Worm (Caenorhabditis elegans) whole organism, L1 larva: Measurements from ENCODE around the gene his-61.
A peak's percentile ranks its signal among the peaks of the same experiment; 100 is the strongest.

ENCODE experiments used
- C04F5.9 ChIP-seq: sonication (generic microtip); optimal IDR thresholded peaks from 2 replicates; lab custom pipeline; 2016; ENCODE audit warnings: missing genetic modification characterization, missing compliant biosample characterization
- C34B4.2 ChIP-seq: sonication (generic microtip); optimal IDR thresholded peaks from 2 replicates; lab custom pipeline; 2017; ENCODE audit warnings: mild to moderate bottlenecking, missing genetic modification characterization, missing compliant biosample characterization
- Y116A8C.19 ChIP-seq: sonication (generic microtip); optimal IDR thresholded peaks from 2 replicates; lab custom pipeline; 2016; ENCODE audit warnings: missing compliant biosample characterization, missing genetic modification characterization, borderline replicate concordance
- alr-1 ChIP-seq: fragments of 200-800 bp; sonication (Bioruptor generic); optimal IDR thresholded peaks from 2 replicates; lab custom pipeline; 2018; ENCODE audit warnings: borderline replicate concordance, mild to moderate bottlenecking, missing genetic modification characterization, missing compliant biosample characterization
- aly-2 ChIP-seq: fragments of 150-350 bp; optimal IDR thresholded peaks from 2 replicates; lab custom pipeline; 2014; ENCODE audit warnings: missing biosample characterization, missing genetic modification characterization
- ama-1 ChIP-seq: fragments of 150-350 bp; optimal IDR thresholded peaks from 2 replicates; lab custom pipeline; 2014
- ceh-63 ChIP-seq: fragments of 200-800 bp; sonication (Bioruptor generic); optimal IDR thresholded peaks from 2 replicates; lab custom pipeline; 2018; ENCODE audit warnings: mild to moderate bottlenecking, missing genetic modification characterization, missing compliant biosample characterization
- ceh-88 ChIP-seq: fragments of 200-800 bp; sonication (Bioruptor generic); IDR thresholded peaks from 2 replicates; pipeline ENCODE4 v1.3.6; 2022; ENCODE audit warnings: missing genetic modification characterization, missing compliant biosample characterization
- dpl-1 ChIP-seq, 3 experiments: fragments of 150-350 bp in 2 of 3; sonication (generic microtip) in 1 of 3; optimal IDR thresholded peaks; 2 replicates each; lab custom pipeline; 2014 to 2017; ENCODE audit warnings: missing biosample characterization in 3 of 3, missing genetic modification characterization in 3 of 3, missing genetic modification reagents in 3 of 3
- dsc-1 ChIP-seq: sonication (generic microtip); optimal IDR thresholded peaks from 2 replicates; lab custom pipeline; 2016; ENCODE audit warnings: mild to moderate bottlenecking, missing genetic modification characterization, missing compliant biosample characterization
- efl-1 ChIP-seq, 4 experiments: fragments of 150-350 bp; optimal IDR thresholded peaks in 3 of 4; peaks in 1 of 4; 1 replicate in 1 of 4; 2 replicates in 3 of 4; lab custom pipeline; 2014; ENCODE audit warnings: missing biosample characterization in 2 of 4, missing genetic modification characterization in 2 of 4, missing genetic modification reagents in 2 of 4
- egl-13 ChIP-seq: sonication (generic microtip); optimal IDR thresholded peaks from 2 replicates; lab custom pipeline; 2016; ENCODE audit warnings: missing genotype, missing genetic modification reagents, missing genetic modification characterization, missing compliant biosample characterization
- elt-2 ChIP-seq: sonication (generic microtip); optimal IDR thresholded peaks from 2 replicates; lab custom pipeline; 2016; ENCODE audit warnings: missing genetic modification characterization, mild to moderate bottlenecking, inconsistent platforms, missing compliant biosample characterization, missing genetic modification reagents
- elt-3 ChIP-seq, 6 experiments: fragments of 150-350 bp in 1 of 6; sonication (generic microtip); optimal IDR thresholded peaks; 2 replicates each; lab custom pipeline; 2017 to 2018; ENCODE audit warnings: missing biosample characterization in 6 of 6, missing genetic modification characterization in 6 of 6, inconsistent platforms in 1 of 6
- ets-5 ChIP-seq: fragments of 200-800 bp; sonication (Bioruptor generic); IDR thresholded peaks from 2 replicates; pipeline ENCODE4 v1.3.6; 2022; ENCODE audit warnings: missing genetic modification characterization, missing compliant biosample characterization
- fkh-10 ChIP-seq: sonication (generic microtip); optimal IDR thresholded peaks from 2 replicates; lab custom pipeline; 2017; ENCODE audit warnings: missing biosample characterization, missing genetic modification reagents, missing genetic modification characterization
- grh-1 ChIP-seq: fragments of 200-800 bp; sonication (Bioruptor generic); IDR thresholded peaks from 2 replicates; pipeline ENCODE4 v1.3.6; 2022; ENCODE audit warnings: missing genetic modification reagents, missing genetic modification characterization, missing compliant biosample characterization
- hlh-17 ChIP-seq: fragments of 200-800 bp; sonication (Bioruptor generic); optimal IDR thresholded peaks from 2 replicates; lab custom pipeline; 2018; ENCODE audit warnings: missing genetic modification characterization, mild to moderate bottlenecking, missing compliant biosample characterization, moderate library complexity, borderline replicate concordance
- hlh-4 ChIP-seq: sonication (generic microtip); optimal IDR thresholded peaks from 2 replicates; lab custom pipeline; 2016; ENCODE audit warnings: mild to moderate bottlenecking, missing genetic modification characterization, missing compliant biosample characterization
- lin-35 ChIP-seq, 2 experiments: fragments of 150-350 bp; optimal IDR thresholded peaks; 2 replicates each; lab custom pipeline; 2014; ENCODE audit warnings: missing biosample characterization in 2 of 2, missing genetic modification characterization in 2 of 2, missing genetic modification reagents in 2 of 2
- lin-39 ChIP-seq: fragments of 150-350 bp; optimal IDR thresholded peaks from 2 replicates; lab custom pipeline; 2014; ENCODE audit warnings: missing biosample characterization, missing genetic modification reagents, missing genetic modification characterization
- lir-3 ChIP-seq: sonication (generic microtip); optimal IDR thresholded peaks from 2 replicates; lab custom pipeline; 2016; ENCODE audit warnings: mild to moderate bottlenecking, missing genetic modification characterization, moderate library complexity, missing compliant biosample characterization; ENCODE audit not compliant: poor library complexity
- lsy-2 ChIP-seq, 2 experiments: fragments of 150-350 bp; optimal IDR thresholded peaks; 2 replicates each; lab custom pipeline; 2014; ENCODE audit warnings: missing biosample characterization in 2 of 2, missing genetic modification characterization in 2 of 2
- nhr-11 ChIP-seq: fragments of 150-350 bp; optimal IDR thresholded peaks from 2 replicates; lab custom pipeline; 2014; ENCODE audit warnings: missing biosample characterization, missing genetic modification characterization
- nhr-20 ChIP-seq: sonication (generic microtip); optimal IDR thresholded peaks from 2 replicates; lab custom pipeline; 2016; ENCODE audit warnings: mild to moderate bottlenecking, missing genetic modification characterization, missing compliant biosample characterization
- nhr-71 ChIP-seq: sonication (generic microtip); optimal IDR thresholded peaks from 2 replicates; lab custom pipeline; 2016; ENCODE audit warnings: mild to moderate bottlenecking, missing genetic modification characterization, moderate library complexity, missing compliant biosample characterization
- nhr-76 ChIP-seq: sonication (generic microtip); optimal IDR thresholded peaks from 2 replicates; lab custom pipeline; 2017; ENCODE audit warnings: missing biosample characterization, missing genetic modification characterization
- nhr-77 ChIP-seq: fragments of 150-350 bp; optimal IDR thresholded peaks from 2 replicates; lab custom pipeline; 2014; ENCODE audit warnings: missing biosample characterization, missing genetic modification characterization
- nhr-85 ChIP-seq: sonication (generic microtip); peaks from one replicate; lab custom pipeline; 2016; ENCODE audit warnings: missing genetic modification characterization, inconsistent platforms, missing compliant biosample characterization
- nhr-90 ChIP-seq: sonication (generic microtip); optimal IDR thresholded peaks from 2 replicates; lab custom pipeline; 2016; ENCODE audit warnings: mild to moderate bottlenecking, missing genetic modification characterization, missing compliant biosample characterization; ENCODE audit not compliant: poor library complexity
- pag-3 ChIP-seq: sonication (generic microtip); optimal IDR thresholded peaks from 2 replicates; lab custom pipeline; 2017; ENCODE audit warnings: missing genetic modification characterization, mild to moderate bottlenecking, missing compliant biosample characterization, antibody characterized with exemption, borderline replicate concordance; ENCODE audit not compliant: insufficient read depth
- pax-3 ChIP-seq: fragments of 200-800 bp; sonication (Bioruptor generic); optimal IDR thresholded peaks from 2 replicates; lab custom pipeline; 2018; ENCODE audit warnings: mild to moderate bottlenecking, missing genetic modification characterization, moderate library complexity, missing compliant biosample characterization
- pqm-1 ChIP-seq: sonication (generic microtip); optimal IDR thresholded peaks from 3 replicates; lab custom pipeline; 2017; ENCODE audit warnings: missing biosample characterization, missing genetic modification characterization
- rnt-1 ChIP-seq: sonication (generic microtip); optimal IDR thresholded peaks from 2 replicates; lab custom pipeline; 2016; ENCODE audit warnings: mild to moderate bottlenecking, missing genetic modification characterization, moderate library complexity, missing compliant biosample characterization
- skn-1 ChIP-seq: fragments of 150-350 bp; optimal IDR thresholded peaks from 2 replicates; lab custom pipeline; 2014; ENCODE audit warnings: missing biosample characterization, missing genetic modification characterization
- snpc-4 ChIP-seq: fragments of 150-350 bp; optimal IDR thresholded peaks from 2 replicates; lab custom pipeline; 2014; ENCODE audit warnings: missing biosample characterization, missing genetic modification characterization
- snu-23 ChIP-seq: sonication (generic microtip); optimal IDR thresholded peaks from 2 replicates; lab custom pipeline; 2016; ENCODE audit warnings: missing genetic modification characterization, missing compliant biosample characterization
- sptf-1 ChIP-seq: fragments of 150-350 bp; optimal IDR thresholded peaks from 2 replicates; lab custom pipeline; 2014; ENCODE audit warnings: missing biosample characterization, missing genetic modification characterization
- sup-37 ChIP-seq: fragments of 200-800 bp; sonication (Bioruptor generic); optimal IDR thresholded peaks from 2 replicates; lab custom pipeline; 2018; ENCODE audit warnings: mild to moderate bottlenecking, missing genetic modification characterization, missing compliant biosample characterization
- swsn-7 ChIP-seq: sonication (generic microtip); optimal IDR thresholded peaks from 2 replicates; lab custom pipeline; 2016; ENCODE audit warnings: missing genetic modification characterization, missing compliant biosample characterization
- tbx-2 ChIP-seq: sonication (generic microtip); optimal IDR thresholded peaks from 2 replicates; lab custom pipeline; 2016; ENCODE audit warnings: missing genetic modification characterization, missing compliant biosample characterization
- tlp-1 ChIP-seq: fragments of 150-350 bp; optimal IDR thresholded peaks from 2 replicates; lab custom pipeline; 2014; ENCODE audit warnings: missing biosample characterization, missing genetic modification characterization
- unc-130 ChIP-seq: fragments of 150-350 bp; optimal IDR thresholded peaks from 2 replicates; lab custom pipeline; 2017; ENCODE audit warnings: missing biosample characterization, missing genetic modification characterization, inconsistent platforms
- unc-30 ChIP-seq: sonication (generic microtip); optimal IDR thresholded peaks from 2 replicates; lab custom pipeline; 2017; ENCODE audit warnings: missing biosample characterization, missing genetic modification characterization
- unc-62 ChIP-seq: fragments of 150-350 bp; optimal IDR thresholded peaks from 2 replicates; lab custom pipeline; 2014; ENCODE audit warnings: missing biosample characterization, missing genetic modification reagents, missing genetic modification characterization
- unc-98 ChIP-seq: fragments of 200-800 bp; sonication (Bioruptor generic); IDR thresholded peaks from 2 replicates; pipeline ENCODE4 v1.3.6; 2022; ENCODE audit warnings: missing genetic modification characterization, missing compliant biosample characterization
- vab-15 ChIP-seq: sonication (generic microtip); optimal IDR thresholded peaks from 2 replicates; lab custom pipeline; 2017; ENCODE audit warnings: missing genotype, mild to moderate bottlenecking, missing genetic modification characterization, missing compliant biosample characterization
- xbp-1 ChIP-seq: sonication (generic microtip); optimal IDR thresholded peaks from 2 replicates; lab custom pipeline; 2016; ENCODE audit warnings: missing genetic modification characterization, missing compliant biosample characterization
- zip-4 ChIP-seq: fragments of 200-800 bp; sonication (Bioruptor generic); optimal IDR thresholded peaks from 2 replicates; lab custom pipeline; 2018; ENCODE audit warnings: mild to moderate bottlenecking, missing genetic modification characterization, moderate library complexity, missing compliant biosample characterization
- ztf-11 ChIP-seq, 2 experiments: sonication (generic microtip); optimal IDR thresholded peaks; 2 replicates each; lab custom pipeline; 2016 to 2017; ENCODE audit warnings: missing genetic modification characterization in 2 of 2, missing biosample characterization in 1 of 2, missing compliant biosample characterization in 1 of 2
- ztf-4 ChIP-seq: fragments of 150-350 bp; optimal IDR thresholded peaks from 2 replicates; lab custom pipeline; 2014; ENCODE audit warnings: missing biosample characterization, missing genetic modification characterization

Gene his-61

ce11 chrIV:7505866-7506488 lies 20.0 kb upstream of the his-61 start:
- TF ChIP-seq elt-2 (tag; lab: Kevin White, UChicago) (peak; percentile 3), tlp-1 (tag; lab: Kevin White, UChicago) (no peak), hlh-4 (tag; lab: Kevin White, UChicago) (no peak), snpc-4 (no peak), skn-1 (no peak), ama-1 (peak; percentile 90), unc-62 (GFP tag; lab: Kevin White, UChicago) (no peak), sup-37 (GFP tag; lab: Kevin White, UChicago) (peak; percentile 47), Y116A8C.19 (tag; lab: Kevin White, UChicago) (no peak), egl-13 (tag; lab: Kevin White, UChicago) (no peak), pax-3 (peak; percentile 44), lin-35 (GFP tag; optimal IDR thresholded peaks at IDR 0.05; lab: Kevin White, UChicago) (peak in 1 of 2 experiments; percentile 59), unc-130 (tag; lab: Kevin White, UChicago) (no peak), nhr-20 (peak; percentile 14), ztf-4 (tag; lab: Kevin White, UChicago) (peak; percentile 67), fkh-10 (no peak), unc-30 (tag; lab: Kevin White, UChicago) (no peak), lsy-2 (tag; optimal IDR thresholded peaks at IDR 0.05; lab: Kevin White, UChicago) (peak in 1 of 2 experiments; percentile 32), ets-5 (GFP tag; lab: Robert Waterston, UW) (no peak), lin-39 (tag; lab: Kevin White, UChicago) (no peak), vab-15 (tag; lab: Kevin White, UChicago) (no peak), xbp-1 (no peak), snu-23 (GFP tag; lab: Kevin White, UChicago) (peak; percentile 62), swsn-7 (tag; lab: Kevin White, UChicago) (peak; percentile 44), dpl-1 (GFP tag; optimal IDR thresholded peaks at IDR 0.05; lab: Kevin White, UChicago) (peak in 1 of 3 experiments; percentile 34), elt-3 (tag; optimal IDR thresholded peaks at IDR 0.05; lab: Kevin White, UChicago) (no peak), alr-1 (no peak), hlh-17 (GFP tag; lab: Kevin White, UChicago) (no peak), nhr-76 (tag; lab: Kevin White, UChicago) (no peak), nhr-85 (tag; lab: Kevin White, UChicago) (peak; percentile 84), ceh-88 (GFP tag; lab: Robert Waterston, UW) (peak; percentile 25; the same call in 1 of the 2 replicates), lir-3 (tag; lab: Kevin White, UChicago) (no peak), tbx-2 (tag; lab: Kevin White, UChicago) (peak; percentile 1), sptf-1 (tag; lab: Kevin White, UChicago) (no peak), nhr-71 (peak; percentile 72), C34B4.2 (tag; lab: Kevin White, UChicago) (no peak), pqm-1 (tag; lab: Kevin White, UChicago) (no peak), nhr-90 (tag; lab: Kevin White, UChicago) (peak; percentile 63), aly-2 (tag; lab: Kevin White, UChicago) (peak; percentile 87), dsc-1 (tag; lab: Kevin White, UChicago) (peak; percentile 25), C04F5.9 (tag; lab: Kevin White, UChicago) (no peak), unc-98 (no peak), rnt-1 (tag; lab: Kevin White, UChicago) (peak; percentile 50), pag-3 (tag; lab: Kevin White, UChicago) (no peak), ztf-11 (tag; optimal IDR thresholded peaks at IDR 0.05; lab: Kevin White, UChicago) (peak in 1 of 2 experiments; percentile 11), zip-4 (no peak), efl-1 (optimal IDR thresholded peaks at IDR 0.05; lab: Kevin White, UChicago) (peak in 1 of 2 experiments; percentile 15), efl-1 (GFP tag; optimal IDR thresholded peaks at IDR 0.05 in 1 of 2; lab: Kevin White, UChicago) (peak in 1 of 2 experiments; percentile 88), nhr-11 (tag; lab: Kevin White, UChicago) (no peak), grh-1 (GFP tag; lab: Robert Waterston, UW) (0 out of 2 replicates have a peak, but pooled peaks have one; percentile 28), nhr-77 (tag; lab: Kevin White, UChicago) (no peak), ceh-63 (GFP tag; lab: Kevin White, UChicago) (no peak)
